Worm (Caenorhabditis elegans) whole organism, dauer: Measurements from ENCODE around the gene taf-13.

ENCODE experiments used
- unc-62 ChIP-seq: sonication (generic microtip); optimal IDR thresholded peaks from 2 replicates; lab custom pipeline; 2017; ENCODE audit warnings: missing biosample characterization, missing genetic modification reagents, missing genetic modification characterization

taf-13 gene

ce11 chrII:10605512-10605911, at the start of gene taf-13:
Gene taf-13 (minus strand): TSS chrII:10605612.
- TF ChIP-seq unc-62 (GFP tag; lab: Kevin White, UChicago), result no peak

DNA sequence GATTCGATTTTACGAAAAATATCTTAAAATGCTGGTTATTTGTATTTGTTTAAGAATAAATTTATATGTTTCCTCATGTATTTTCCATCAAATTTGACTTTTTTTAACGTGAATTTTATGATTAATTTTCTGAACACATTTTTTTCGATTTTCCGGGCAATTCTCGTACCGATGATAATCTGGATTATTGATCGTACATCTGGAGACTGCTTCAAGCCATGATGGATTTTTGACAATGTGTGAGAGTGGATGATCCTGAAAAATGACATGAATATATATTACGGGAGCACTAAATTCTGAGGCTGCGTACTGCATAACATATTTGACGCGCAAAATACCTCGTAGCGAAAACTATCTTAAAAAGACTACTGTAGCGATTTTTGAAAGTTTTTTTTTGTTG, 49.0 kb upstream of the taf-13 start:
- no peak for TF ChIP-seq unc-62 (GFP tag; lab: Kevin White, UChicago)

- no peak for TF ChIP-seq unc-62 (GFP tag; lab: Kevin White, UChicago)
Measured at ce11 chrII:10653559-10653958, 48.1 kb upstream of the taf-13 start.

ce11 chrII:10652112-10652511, 46.7 kb upstream of the taf-13 start, which contains the start of gene nphp-1:
Gene nphp-1 (minus strand): TSS chrII:10652256.
- no peak for TF ChIP-seq unc-62 (GFP tag; lab: Kevin White, UChicago)

- TF ChIP-seq unc-62 (GFP tag; lab: Kevin White, UChicago), result no peak
Measured at ce11 chrII:10646901-10647566, 41.6 kb upstream of the taf-13 start, which contains the start of gene M28.10. Gene M28.10 (plus strand): TSS chrII:10647516.

DNA sequence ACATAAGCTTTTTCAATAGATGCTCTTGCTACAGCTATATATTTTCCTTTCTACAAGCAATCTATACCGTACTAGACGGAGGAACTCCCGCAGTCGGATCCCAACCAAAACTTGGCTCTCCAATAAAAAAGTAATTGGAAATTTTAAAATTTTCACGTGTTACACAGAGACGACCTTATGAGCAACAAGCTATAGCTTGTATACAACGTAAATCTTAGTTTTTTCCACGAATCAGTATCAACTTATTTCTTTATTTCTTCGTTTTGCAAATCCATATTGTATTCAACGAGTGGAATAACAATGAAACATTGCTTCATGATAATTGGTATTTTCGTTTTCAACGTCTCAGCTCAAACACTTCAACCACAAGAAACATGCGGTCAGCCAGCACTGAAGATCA, 38.0 kb upstream of the taf-13 start, which contains the start of gene M28.4:
Gene M28.4 (plus strand): TSS at position 301 of the 400 bp plus-strand sequence.
- no peak for TF ChIP-seq unc-62 (GFP tag; lab: Kevin White, UChicago)

- TF ChIP-seq unc-62 (GFP tag; lab: Kevin White, UChicago), result no peak
Measured at ce11 chrII:10639110-10639509, 33.7 kb upstream of the taf-13 start, which contains the start of gene M28.9. Gene M28.9 (plus strand): TSS chrII:10639410.

ce11 chrII:10630944-10631343, 25.5 kb upstream of the taf-13 start:
- TF ChIP-seq unc-62 (GFP tag; lab: Kevin White, UChicago), result no peak

DNA sequence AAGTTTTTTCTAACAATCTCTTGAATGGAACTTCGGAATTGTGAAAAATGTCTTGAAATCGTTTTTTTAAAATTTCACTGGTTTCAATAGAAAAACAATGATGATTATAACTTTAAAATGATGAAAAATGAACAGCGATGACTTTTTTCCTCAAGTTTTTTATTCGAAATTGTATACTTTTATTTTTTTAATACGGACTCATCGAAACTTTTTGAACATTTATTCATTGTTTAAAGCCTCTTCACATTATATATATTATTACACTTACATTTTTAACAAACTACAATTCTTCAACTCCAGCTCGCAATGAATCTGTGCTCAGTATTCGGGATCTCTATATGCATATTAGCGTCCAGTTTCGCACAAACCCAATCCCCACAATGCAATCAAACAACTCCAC, 22.6 kb upstream of the taf-13 start, which contains the start of gene M28.8:
Gene M28.8 (plus strand): TSS at position 301 of the 400 bp plus-strand sequence.
- no peak for TF ChIP-seq unc-62 (GFP tag; lab: Kevin White, UChicago)

ce11 chrII:10627086-10627485, 21.7 kb upstream of the taf-13 start:
- TF ChIP-seq unc-62 (GFP tag; lab: Kevin White, UChicago), result no peak

DNA sequence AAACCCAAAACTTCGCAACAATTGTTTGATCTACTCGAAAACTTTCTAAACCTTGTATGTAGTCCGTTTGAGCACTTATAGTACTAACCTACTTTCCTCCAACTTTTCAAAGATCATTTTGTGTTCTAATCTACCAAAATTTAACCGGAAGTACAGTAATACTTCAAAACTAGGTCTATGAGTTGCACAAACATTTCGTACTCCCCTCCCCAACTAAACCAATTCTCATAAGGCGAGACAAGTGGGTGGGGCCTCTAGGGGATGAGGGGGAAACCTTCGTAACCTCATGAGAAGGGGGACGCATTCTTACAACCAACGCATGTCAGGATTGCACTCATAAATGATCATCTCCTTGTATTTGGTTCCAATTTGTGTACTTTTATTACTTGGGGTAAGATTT, 16.6 kb upstream of the taf-13 start, which contains the start of gene cutl-9:
Gene cutl-9 (plus strand): TSS at position 301 of the 400 bp plus-strand sequence.
- TF ChIP-seq unc-62 (GFP tag; lab: Kevin White, UChicago), result no peak

DNA sequence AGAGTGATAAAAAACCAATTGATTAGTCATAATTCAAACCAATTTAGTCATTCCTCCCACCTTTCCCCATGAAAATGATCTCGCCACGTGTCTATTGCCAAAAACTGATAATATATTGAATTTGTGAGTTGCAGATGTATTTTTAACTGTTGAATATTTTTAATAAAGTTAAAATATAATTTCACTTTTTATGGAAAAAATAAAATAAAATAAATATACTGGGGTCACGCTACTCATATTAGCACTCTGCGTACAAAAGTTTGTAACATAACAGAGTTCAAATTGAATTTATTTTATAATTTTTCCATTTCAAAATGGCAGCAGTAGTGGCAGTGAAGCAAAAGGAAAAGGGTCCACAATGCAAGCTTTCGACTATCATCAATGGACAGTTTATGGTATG, 12.7 kb upstream of the taf-13 start, which contains the start of gene C14A4.13:
Gene C14A4.13 (plus strand): TSS at position 301 of the 400 bp plus-strand sequence.
- no peak for TF ChIP-seq unc-62 (GFP tag; lab: Kevin White, UChicago)

DNA sequence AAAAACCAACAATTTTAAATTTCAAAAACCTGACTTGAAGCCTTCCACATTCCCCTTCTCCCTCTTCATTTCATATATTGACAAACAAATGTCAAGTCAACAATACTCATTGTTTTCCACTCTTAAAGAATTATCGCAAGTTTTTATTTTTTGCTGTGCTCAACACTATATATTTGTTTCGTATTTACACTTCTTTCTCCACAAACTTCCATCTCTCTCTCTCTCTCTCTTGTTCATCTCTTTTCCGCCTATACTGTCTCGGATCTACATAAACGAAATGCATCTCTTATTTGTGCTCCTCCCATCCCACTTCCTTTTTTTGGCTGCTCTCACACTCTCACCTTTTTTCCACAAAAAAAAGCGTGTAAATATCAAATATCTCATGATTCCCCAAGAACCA, 7.3 kb upstream of the taf-13 start, which contains the start of gene C14A4.12:
Gene C14A4.12 (plus strand): TSS at position 301 of the 400 bp plus-strand sequence.
- no peak for TF ChIP-seq unc-62 (GFP tag; lab: Kevin White, UChicago)

ce11 chrII:10608821-10609220, 3.4 kb upstream of the taf-13 start:
- TF ChIP-seq unc-62 (GFP tag; lab: Kevin White, UChicago), result no peak

DNA sequence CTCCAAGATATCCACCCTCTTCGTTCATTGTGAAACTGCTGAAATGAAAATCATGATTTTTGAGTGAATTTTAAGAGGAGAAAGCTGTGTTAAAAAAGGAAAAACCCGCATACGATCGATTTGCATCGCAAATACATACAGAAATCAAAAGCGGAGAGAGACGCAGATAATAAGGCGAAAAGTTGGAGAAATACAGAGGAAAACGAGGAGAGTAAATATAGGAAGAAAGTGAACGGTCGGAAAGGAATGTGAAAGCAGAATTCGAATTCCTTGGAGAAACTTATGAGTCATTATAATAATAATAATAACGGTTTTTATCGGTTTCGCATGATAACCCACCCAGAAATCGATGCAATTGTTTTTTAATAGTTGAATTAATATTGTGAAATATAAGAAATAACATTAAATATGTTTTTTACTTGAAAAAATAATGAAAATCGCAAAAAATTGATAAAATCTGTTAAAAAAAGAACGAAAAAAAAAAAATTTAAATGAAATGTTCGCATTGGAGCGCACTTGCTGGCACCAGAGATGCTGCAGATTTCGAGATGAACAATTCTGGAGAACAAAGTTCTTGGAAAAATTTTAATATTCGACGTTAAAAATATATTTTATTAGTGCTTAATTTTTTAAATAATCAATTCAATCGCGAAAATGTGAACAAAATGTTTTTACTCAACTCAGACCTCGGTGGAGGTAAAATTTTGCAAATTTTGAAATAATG, 2.0 kb upstream of the taf-13 start, which contains the start of gene ccm-3:
Gene ccm-3 (minus strand): TSS at position 38 of the 724 bp plus-strand sequence.
- no peak for TF ChIP-seq unc-62 (GFP tag; lab: Kevin White, UChicago)

- TF ChIP-seq unc-62 (GFP tag; lab: Kevin White, UChicago), result no peak
Measured at ce11 chrII:10603560-10603959, 1.9 kb downstream of the taf-13 start.
